Worm (Caenorhabditis elegans) whole organism, young adult: ENCODE data around the gene C01G12.16.

Source experiments
- B0261.1 ChIP-seq: sonication (generic microtip); optimal IDR thresholded peaks from 2 replicates; lab custom pipeline; 2016; ENCODE audit warnings: mild to moderate bottlenecking, missing genetic modification characterization, moderate library complexity, missing compliant biosample characterization
- ama-1 ChIP-seq, 3 experiments: fragments of 150-350 bp in 1 of 3; sonication (generic microtip) in 2 of 3; optimal IDR thresholded peaks; 2 replicates each; lab custom pipeline; 2014 to 2018; ENCODE audit warnings: missing biosample characterization in 2 of 3, missing genetic modification characterization in 2 of 3, missing genetic modification reagents in 2 of 3
- cebp-2 ChIP-seq: fragments of 200-800 bp; sonication (Bioruptor generic); IDR thresholded peaks from 2 replicates; pipeline ENCODE4 v1.3.6; 2022; ENCODE audit warnings: missing genetic modification characterization, missing compliant biosample characterization
- snpc-3.4 ChIP-seq: sonication (generic microtip); optimal IDR thresholded peaks from 2 replicates; lab custom pipeline; 2017; ENCODE audit warnings: missing genetic modification characterization, mild to moderate bottlenecking, missing compliant biosample characterization, antibody characterized with exemption, moderate library complexity, missing genotype, missing genetic modification reagents
- snpc-4 ChIP-seq, 5 experiments: fragments of 150-350 bp in 1 of 5; sonication (generic microtip) in 4 of 5; optimal IDR thresholded peaks; 2 replicates each; lab custom pipeline; 2014 to 2018; ENCODE audit warnings: missing genetic modification characterization in 5 of 5, missing biosample characterization in 3 of 5, antibody characterized with exemption in 2 of 5, mild to moderate bottlenecking in 2 of 5, missing compliant biosample characterization in 2 of 5, missing genotype in 2 of 5, moderate library complexity in 2 of 5, missing genetic modification reagents in 1 of 5
- unc-130 ChIP-seq: sonication (generic microtip); optimal IDR thresholded peaks from 2 replicates; lab custom pipeline; 2016; ENCODE audit warnings: missing genetic modification reagents, missing genetic modification characterization, missing compliant biosample characterization
- unc-62 ChIP-seq: fragments of 150-350 bp; optimal IDR thresholded peaks from 2 replicates; lab custom pipeline; 2014; ENCODE audit warnings: missing biosample characterization, missing genetic modification reagents, missing genetic modification characterization
- ztf-18 ChIP-seq: sonication (generic microtip); optimal IDR thresholded peaks from 2 replicates; lab custom pipeline; 2016; ENCODE audit warnings: missing genotype, mild to moderate bottlenecking, missing genetic modification characterization, missing compliant biosample characterization

DNA sequence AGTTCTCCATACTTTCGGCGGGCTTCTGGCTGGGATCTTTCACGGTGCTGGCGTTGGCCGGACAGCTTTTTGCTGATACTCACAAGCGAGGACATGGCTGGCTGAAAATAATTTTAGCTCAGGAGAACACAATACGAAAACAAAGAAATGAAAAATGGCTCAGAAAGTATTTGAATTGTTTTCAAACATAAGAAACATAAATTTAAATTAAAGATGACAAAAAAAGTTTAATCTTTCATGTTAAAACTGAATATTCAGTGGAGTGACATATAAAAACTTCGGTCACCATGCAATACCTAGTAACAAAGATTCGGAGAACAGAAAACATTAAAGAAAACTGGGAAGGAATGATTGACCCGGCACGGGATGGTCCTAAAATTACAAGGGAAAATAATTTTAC lies 17.5 kb downstream of the C01G12.16 start, which contains the start of gene C16C10.2:
- TF ChIP-seq unc-130 (GFP tag; lab: Kevin White, UChicago) (no peak), cebp-2 (GFP tag; lab: Robert Waterston, UW) (no peak), ama-1 (optimal IDR thresholded peaks at IDR 0.05; lab: Kevin White, UChicago) (no peak), ama-1 (GFP tag; optimal IDR thresholded peaks at IDR 0.05; lab: Kevin White, UChicago) (no peak), unc-62 (GFP tag; lab: Kevin White, UChicago) (no peak), snpc-4 (GFP tag; optimal IDR thresholded peaks at IDR 0.05; lab: Kevin White, UChicago) (no peak), snpc-4 (tag; optimal IDR thresholded peaks at IDR 0.05; lab: Kevin White, UChicago) (no peak), B0261.1 (no peak), snpc-3.4 (tag; lab: Kevin White, UChicago) (no peak), ztf-18 (tag; lab: Kevin White, UChicago) (no peak)
